Fruit fly (Drosophila melanogaster) whole organism, wandering third instar larva: ENCODE results near the gene Fim.

ENCODE experiments used
- Abd-B ChIP-seq: fragments of >200 bp; optimal IDR thresholded peaks from 2 replicates; lab custom pipeline; 2017; ENCODE audit warnings: missing biosample characterization, missing genetic modification characterization
- CG32264 ChIP-seq: fragments of 200-800 bp; sonication (Bioruptor generic); optimal IDR thresholded peaks from 2 replicates; lab custom pipeline; 2016; ENCODE audit warnings: missing biosample characterization, missing genetic modification characterization
- CrebA ChIP-seq: fragments of 200-800 bp; sonication (Bioruptor generic); optimal IDR thresholded peaks from 2 replicates; lab custom pipeline; 2016; ENCODE audit warnings: missing biosample characterization, mild to moderate bottlenecking, missing genetic modification characterization, borderline replicate concordance
- Dif ChIP-seq: fragments of 200-275, 200-300 bp; sonication (Bioruptor generic); optimal IDR thresholded peaks from 2 replicates; lab custom pipeline; 2018; ENCODE audit warnings: missing biosample characterization, missing genetic modification characterization; ENCODE audit not compliant: partially characterized antibody
- Myc ChIP-seq: fragments of >200 bp; optimal IDR thresholded peaks from 2 replicates; lab custom pipeline; 2017
- Rel ChIP-seq, 2 experiments: fragments of 200-800 bp; sonication (Bioruptor generic) in 1 of 2; optimal IDR thresholded peaks; 2 replicates in 1 of 2; 3 replicates in 1 of 2; lab custom pipeline; 2016 to 2019; ENCODE audit warnings: mild to moderate bottlenecking in 2 of 2, missing biosample characterization in 2 of 2, missing genetic modification characterization in 2 of 2, moderate library complexity in 1 of 2
- Vsx2 ChIP-seq: fragments of 200-300, 225-300 bp; sonication (Bioruptor generic); optimal IDR thresholded peaks from 2 replicates; lab custom pipeline; 2018; ENCODE audit warnings: missing biosample characterization, missing genetic modification characterization; ENCODE audit not compliant: partially characterized antibody
- ey ChIP-seq: fragments of 200-800 bp; sonication (Bioruptor generic); optimal IDR thresholded peaks from 2 replicates; lab custom pipeline; 2016; ENCODE audit warnings: missing biosample characterization, missing genetic modification characterization
- foxo ChIP-seq, 2 experiments: fragments of 200-800 bp; sonication (Bioruptor generic); optimal IDR thresholded peaks; 2 replicates in 1 of 2; 3 replicates in 1 of 2; lab custom pipeline; 2016 to 2017; ENCODE audit warnings: missing biosample characterization in 2 of 2, missing genetic modification characterization in 2 of 2
- fru ChIP-seq: fragments of 200-800 bp; sonication (Bioruptor generic); optimal IDR thresholded peaks from 3 replicates; lab custom pipeline; 2016; ENCODE audit warnings: missing biosample characterization, mild to moderate bottlenecking, missing genetic modification characterization
- h ChIP-seq: fragments of 200-800 bp; sonication (Bioruptor generic); optimal IDR thresholded peaks from 3 replicates; lab custom pipeline; 2016; ENCODE audit warnings: missing biosample characterization, mild to moderate bottlenecking, missing genetic modification characterization
- lola ChIP-seq: fragments of >200 bp; optimal IDR thresholded peaks from 2 replicates; lab custom pipeline; 2017; ENCODE audit warnings: missing biosample characterization, missing genetic modification characterization
- sage ChIP-seq: fragments of 200-800 bp; sonication (Bioruptor generic); optimal IDR thresholded peaks from 2 replicates; lab custom pipeline; 2016; ENCODE audit warnings: missing biosample characterization, mild to moderate bottlenecking, missing genetic modification characterization

- TF ChIP-seq ey (GFP tag; lab: Kevin White, UChicago): no peak
- no peak for TF ChIP-seq h (GFP tag; lab: Kevin White, UChicago)
- no peak for TF ChIP-seq Myc
- TF ChIP-seq CrebA (GFP tag; lab: Kevin White, UChicago): no peak
- no peak for TF ChIP-seq Dif (GFP tag; lab: Kevin White, UChicago)
- no peak for TF ChIP-seq foxo (GFP tag; optimal IDR thresholded peaks at IDR 0.05; lab: Kevin White, UChicago)
- TF ChIP-seq sage: no peak
- no peak for TF ChIP-seq lola (GFP tag; lab: Kevin White, UChicago)
- TF ChIP-seq Abd-B (GFP tag; lab: Kevin White, UChicago): no peak
- no peak for TF ChIP-seq Vsx2
- no peak for TF ChIP-seq CG32264 (GFP tag; lab: Kevin White, UChicago)
- no peak for TF ChIP-seq Rel (GFP tag; optimal IDR thresholded peaks at IDR 0.05; lab: Kevin White, UChicago)
- no peak for TF ChIP-seq Rel (tag; optimal IDR thresholded peaks at IDR 0.05; lab: Kevin White, UChicago)
- TF ChIP-seq fru (GFP tag; lab: Kevin White, UChicago): no peak
Measured at dm6 chrX:17255677-17256076, 46.1 kb downstream of the Fim start.
